Fruit fly (Drosophila melanogaster): ENCODE results near the gene Edem1.

Edem1 gene

DNA sequence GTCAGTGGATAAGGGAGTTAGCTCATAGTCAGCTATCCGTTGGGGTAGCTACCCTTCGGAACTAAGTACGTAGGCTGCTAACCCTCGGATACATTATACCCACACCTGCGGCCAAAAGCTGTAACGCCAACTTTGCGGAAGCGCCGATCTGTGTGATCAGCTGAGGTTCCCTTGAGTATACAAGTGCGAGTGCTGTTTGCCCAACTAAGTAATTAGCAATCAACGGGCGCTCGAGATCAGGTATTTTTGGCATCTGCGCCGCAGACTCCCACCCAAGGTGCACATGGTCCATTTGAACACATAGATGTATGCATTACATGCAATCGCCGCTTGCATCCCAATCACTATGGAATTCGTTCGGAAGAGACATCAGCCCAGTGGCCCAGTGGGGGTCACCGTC, 54.6 kb downstream of the Edem1 start (continued):
- TF ChIP-seq tx (GFP tag; optimal IDR thresholded peaks at IDR 0.05), result peak; percentile 32
- TF ChIP-seq amos (GFP tag; IDR thresholded peaks at IDR 0.05; ENCODE audit: partially characterized antibody), result no peak
- TF ChIP-seq ems (GFP tag; optimal IDR thresholded peaks at IDR 0.05), result peak; percentile 31
- peak; percentile 72 for TF ChIP-seq CG12299 (tag; optimal IDR thresholded peaks at IDR 0.05)
- TF ChIP-seq CG16815 (GFP tag; optimal IDR thresholded peaks at IDR 0.05), result no peak
- TF ChIP-seq CG34376 (GFP tag; optimal IDR thresholded peaks at IDR 0.05), result peak; percentile 92
- peak; percentile 22 for TF ChIP-seq Sox100B (GFP tag; optimal IDR thresholded peaks at IDR 0.05)
- TF ChIP-seq Sry-δ (GFP tag; optimal IDR thresholded peaks at IDR 0.05), result peak; percentile 28
- TF ChIP-seq lola (GFP tag; optimal IDR thresholded peaks at IDR 0.05), result no peak
- TF ChIP-seq al (GFP tag; IDR thresholded peaks at IDR 0.05), result no peak
- TF ChIP-seq Rx (GFP tag; IDR thresholded peaks at IDR 0.05), result no peak
- TF ChIP-seq wor (GFP tag; IDR thresholded peaks at IDR 0.05), result no peak
- no peak for TF ChIP-seq CG10979 (tag; optimal IDR thresholded peaks at IDR 0.05)
- no peak for TF ChIP-seq gfzf (GFP tag; optimal IDR thresholded peaks at IDR 0.05)
- TF ChIP-seq seq (GFP tag; IDR thresholded peaks at IDR 0.05), result peak; percentile 88
- peak; percentile 51 for TF ChIP-seq Fer2 (tag; optimal IDR thresholded peaks at IDR 0.05)
- peak; percentile 50 for TF ChIP-seq crc (GFP tag; optimal IDR thresholded peaks at IDR 0.05)
- no peak for TF ChIP-seq Doc3 (GFP tag; IDR thresholded peaks at IDR 0.05; ENCODE audit: partially characterized antibody)
- TF ChIP-seq tap (tag; optimal IDR thresholded peaks at IDR 0.05), result no peak
- no peak for TF ChIP-seq kah (GFP tag; optimal IDR thresholded peaks at IDR 0.05)
- peak; percentile 9 for TF ChIP-seq CG3407 (GFP tag; optimal IDR thresholded peaks at IDR 0.05)
- TF ChIP-seq Hsf (GFP tag; optimal IDR thresholded peaks at IDR 0.05), result no peak
- no peak for TF ChIP-seq crp (GFP tag; optimal IDR thresholded peaks at IDR 0.05)
- no peak for TF ChIP-seq CG17328 (GFP tag; IDR thresholded peaks at IDR 0.05)
- no peak for TF ChIP-seq CG30020 (tag; optimal IDR thresholded peaks at IDR 0.05)
- peak; percentile 38 for TF ChIP-seq CG18476 (GFP tag; optimal IDR thresholded peaks at IDR 0.05)
- TF ChIP-seq CG11456 (GFP tag; IDR thresholded peaks at IDR 0.05), result peak; percentile 81
- no peak for TF ChIP-seq br (optimal IDR thresholded peaks at IDR 0.05)
- no peak for TF ChIP-seq jing (GFP tag; optimal IDR thresholded peaks at IDR 0.05)
- TF ChIP-seq CG7357 (GFP tag; IDR thresholded peaks at IDR 0.05), result peak; percentile 21; the same call in 1 of the 3 replicates
- TF ChIP-seq klu (GFP tag; IDR thresholded peaks at IDR 0.05), result peak; percentile 32; the same call in 1 of the 2 replicates
- peak; percentile 52 for TF ChIP-seq CG3847 (GFP tag; IDR thresholded peaks at IDR 0.05)
- TF ChIP-seq bowl (GFP tag; IDR thresholded peaks at IDR 0.05), result no peak
- no peak for TF ChIP-seq CG4617 (GFP tag; optimal IDR thresholded peaks at IDR 0.05; ENCODE audit: borderline replicate concordance)
- TF ChIP-seq usp (GFP tag; optimal IDR thresholded peaks at IDR 0.05), result no peak
- TF ChIP-seq ato (GFP tag; IDR thresholded peaks at IDR 0.05; ENCODE audit: partially characterized antibody), result no peak
- TF ChIP-seq en (GFP tag; optimal IDR thresholded peaks at IDR 0.05), result no peak
- peak; percentile 32 for TF ChIP-seq sima (GFP tag; optimal IDR thresholded peaks at IDR 0.05)
- TF ChIP-seq CG4820 (GFP tag; optimal IDR thresholded peaks at IDR 0.05), result no peak
- no peak for TF ChIP-seq Kr (GFP tag; optimal IDR thresholded peaks at IDR 0.05)
- TF ChIP-seq lilli (GFP tag; optimal IDR thresholded peaks at IDR 0.05), result peak; percentile 43
- peak; percentile 87 for TF ChIP-seq ash1 (GFP tag; optimal IDR thresholded peaks at IDR 0.05)
- no peak for TF ChIP-seq MESR4 (GFP tag; optimal IDR thresholded peaks at IDR 0.05)
- TF ChIP-seq Lhr (GFP tag; optimal IDR thresholded peaks at IDR 0.05), result no peak
- no peak for TF ChIP-seq Blimp-1 (GFP tag; optimal IDR thresholded peaks at IDR 0.05)
- TF ChIP-seq dmrt99B (tag; optimal IDR thresholded peaks at IDR 0.05), result peak; percentile 26
- TF ChIP-seq CG10462 (GFP tag; optimal IDR thresholded peaks at IDR 0.05), result no peak
- TF ChIP-seq CG1602 (GFP tag; optimal IDR thresholded peaks at IDR 0.05), result no peak
- TF ChIP-seq CG10366 (GFP tag; IDR thresholded peaks at IDR 0.05), result no peak
- TF ChIP-seq zf30C (GFP tag; optimal IDR thresholded peaks at IDR 0.05), result no peak
- peak; percentile 56 for TF ChIP-seq sd (tag; optimal IDR thresholded peaks at IDR 0.05)
- no peak for TF ChIP-seq CG4360 (GFP tag; IDR thresholded peaks at IDR 0.05)
